Fruit fly (Drosophila melanogaster): ENCODE measurements around the gene Gr93b.

Gene Gr93b

dm6 chr3R:21853618-21854573 lies 10.3 kb upstream of the Gr93b start (continued):
- TF ChIP-seq CG3281 (GFP tag; optimal IDR thresholded peaks at IDR 0.05) (peak; percentile 17), psq (GFP tag; optimal IDR thresholded peaks at IDR 0.05) (peak; percentile 70), sens (GFP tag) (peak; percentile 74), CG13894 (tag; optimal IDR thresholded peaks at IDR 0.05) (peak; percentile 76), her (GFP tag; optimal IDR thresholded peaks at IDR 0.05) (peak; percentile 23), CG13287 (GFP tag; IDR thresholded peaks at IDR 0.05; ENCODE audit: partially characterized antibody) (peak; percentile 49), chm (GFP tag; IDR thresholded peaks at IDR 0.05) (peak; percentile 45), vvl (GFP tag; IDR thresholded peaks at IDR 0.05) (peak; percentile 55), CG17802 (tag; optimal IDR thresholded peaks at IDR 0.05) (peak; percentile 30), Bgb (GFP tag; IDR thresholded peaks at IDR 0.05; ENCODE audit: partially characterized antibody) (peak; percentile 28; the same call in 1 of the 2 replicates), CG11504 (tag; optimal IDR thresholded peaks at IDR 0.05) (no peak), yki (optimal IDR thresholded peaks at IDR 0.05) (peak; percentile 70), CG8478 (optimal IDR thresholded peaks at IDR 0.05) (no peak), rib (GFP tag; IDR thresholded peaks at IDR 0.05) (peak; percentile 79; the same call in 1 of the 2 replicates), Poxn (GFP tag; IDR thresholded peaks at IDR 0.05) (no peak), grau (tag; optimal IDR thresholded peaks at IDR 0.05) (peak; percentile 79), NC2β (GFP tag; optimal IDR thresholded peaks at IDR 0.05) (peak; percentile 14), CG1792 (GFP tag; optimal IDR thresholded peaks at IDR 0.05) (no peak), CG34376 (GFP tag; optimal IDR thresholded peaks at IDR 0.05) (peak; percentile 3), ro (GFP tag; IDR thresholded peaks at IDR 0.05) (no peak), Dbx (GFP tag; IDR thresholded peaks at IDR 0.05) (0 out of 3 replicates have a peak, but pooled peaks have one; percentile 10), CG32772 (GFP tag; IDR thresholded peaks at IDR 0.05) (peak; percentile 61), NFAT (GFP tag; IDR thresholded peaks at IDR 0.05) (no peak), mirr (GFP tag; optimal IDR thresholded peaks at IDR 0.05) (peak; percentile 89), sna (GFP tag; IDR thresholded peaks at IDR 0.05; ENCODE audit: partially characterized antibody) (no peak), CG10209 (GFP tag; optimal IDR thresholded peaks at IDR 0.05) (no peak), lov (optimal IDR thresholded peaks at IDR 0.05) (no peak), lov (GFP tag; IDR thresholded peaks at IDR 0.05) (0 out of 3 replicates have a peak, but pooled peaks have one; percentile 70), al (GFP tag; IDR thresholded peaks at IDR 0.05) (0 out of 2 replicates have a peak, but pooled peaks have one; percentile 12), CG10431 (GFP tag; optimal IDR thresholded peaks at IDR 0.05) (peak; percentile 51), Mes4 (GFP tag; optimal IDR thresholded peaks at IDR 0.05) (no peak), unc-4 (GFP tag; IDR thresholded peaks at IDR 0.05; ENCODE audit: partially characterized antibody) (peak; percentile 34; the same call in 1 of the 2 replicates), dmrt99B (tag; optimal IDR thresholded peaks at IDR 0.05) (peak; percentile 17), hbn (GFP tag; IDR thresholded peaks at IDR 0.05; ENCODE audit: partially characterized antibody) (peak; percentile 28; the same call in 1 of the 2 replicates), CG12769 (tag; optimal IDR thresholded peaks at IDR 0.05) (peak; percentile 80), wdn (GFP tag; IDR thresholded peaks at IDR 0.05) (peak; percentile 28), dati (GFP tag; IDR thresholded peaks at IDR 0.05) (no peak), CG11695 (GFP tag; IDR thresholded peaks at IDR 0.05) (0 out of 3 replicates have a peak, but pooled peaks have one; percentile 7), CG31365 (tag; optimal IDR thresholded peaks at IDR 0.05) (no peak), H2.0 (GFP tag; IDR thresholded peaks at IDR 0.05) (no peak), Hmx (GFP tag; optimal IDR thresholded peaks at IDR 0.05) (no peak), CG14441 (GFP tag; IDR thresholded peaks at IDR 0.05) (peak; percentile 16; the same call in 1 of the 2 replicates), Ptx1 (GFP tag; IDR thresholded peaks at IDR 0.05) (0 out of 2 replicates have a peak, but pooled peaks have one; percentile 17), lab (GFP tag; optimal IDR thresholded peaks at IDR 0.05) (peak; percentile 55), Adf1 (GFP tag; IDR thresholded peaks at IDR 0.05) (peak; percentile 45; the same call in 1 of the 2 replicates), gro (GFP tag; optimal IDR thresholded peaks at IDR 0.05) (peak; percentile 68), lbe (GFP tag; optimal IDR thresholded peaks at IDR 0.05) (peak; percentile 85), sisA (GFP tag; IDR thresholded peaks at IDR 0.05) (no peak), Opbp (GFP tag; IDR thresholded peaks at IDR 0.05; ENCODE audit: partially characterized antibody) (0 out of 3 replicates have a peak, but pooled peaks have one; percentile 9)
